Worm (Caenorhabditis elegans): Measurements from ENCODE around the gene C16A11.7.

- TF ChIP-seq sox-2 (GFP tag; IDR thresholded peaks at IDR 0.05) = no peak
- no peak for TF ChIP-seq nhr-11 (tag; optimal IDR thresholded peaks at IDR 0.05)
- no peak for TF ChIP-seq Y22D7AL.16 (tag; optimal IDR thresholded peaks at IDR 0.05)
- TF ChIP-seq ama-1 (optimal IDR thresholded peaks at IDR 0.05) = no peak
- TF ChIP-seq pha-4 (tag; optimal IDR thresholded peaks at IDR 0.05) = no peak
- TF ChIP-seq pha-2 (tag; optimal IDR thresholded peaks at IDR 0.05) = no peak
- TF ChIP-seq sdc-2 (tag; optimal IDR thresholded peaks at IDR 0.05) = no peak
- TF ChIP-seq fax-1 (tag; optimal IDR thresholded peaks at IDR 0.05) = no peak
- TF ChIP-seq pqm-1 (tag; optimal IDR thresholded peaks at IDR 0.05) = no peak
- no peak for TF ChIP-seq rnt-1 (tag; optimal IDR thresholded peaks at IDR 0.05)
- no peak for TF ChIP-seq unc-55 (GFP tag; optimal IDR thresholded peaks at IDR 0.05)
- TF ChIP-seq ceh-14 (tag; optimal IDR thresholded peaks at IDR 0.05) = no peak
- no peak for TF ChIP-seq ceh-18 (tag; optimal IDR thresholded peaks at IDR 0.05)
Observed at ce11 chrII:4215318-4215717, 41.4 kb downstream of the C16A11.7 start, which contains the start of gene F31D5.2.

Measured in whole organism, late embryonic.